Worm (Caenorhabditis elegans) whole organism, early embryonic: Measurements from ENCODE around the gene cpsf-1.
"Not testable (repeated sequence)": the region's sequence is repeated elsewhere in the genome, so short reads cannot be mapped to it uniquely, and the experiment has no call there.

Experiments used
- B0310.2 ChIP-seq: sonication (generic microtip); optimal IDR thresholded peaks from 2 replicates; lab custom pipeline; 2016; ENCODE audit warnings: mild to moderate bottlenecking, missing genetic modification characterization, missing compliant biosample characterization
- F13C5.2 ChIP-seq: sonication (generic microtip); optimal IDR thresholded peaks from 2 replicates; lab custom pipeline; 2017; ENCODE audit warnings: mild to moderate bottlenecking, missing genetic modification characterization, inconsistent platforms, missing compliant biosample characterization
- aly-1 ChIP-seq: sonication (generic microtip); optimal IDR thresholded peaks from 2 replicates; lab custom pipeline; 2016; ENCODE audit warnings: missing genetic modification characterization, missing compliant biosample characterization
- ama-1 ChIP-seq: fragments of 150-350 bp; optimal IDR thresholded peaks from 2 replicates; lab custom pipeline; 2014
- ceh-13 ChIP-seq: fragments of 200-800 bp; sonication (Bioruptor generic); optimal IDR thresholded peaks from 2 replicates; lab custom pipeline; 2018; ENCODE audit warnings: mild to moderate bottlenecking, missing genetic modification characterization, missing compliant biosample characterization
- ceh-36 ChIP-seq: sonication (generic microtip); optimal IDR thresholded peaks from 2 replicates; lab custom pipeline; 2016; ENCODE audit warnings: missing genetic modification characterization, inconsistent platforms, missing compliant biosample characterization
- ets-7 ChIP-seq: sonication (generic microtip); optimal IDR thresholded peaks from 2 replicates; lab custom pipeline; 2016; ENCODE audit warnings: missing genotype, missing genetic modification characterization, missing compliant biosample characterization
- flt-1 ChIP-seq: fragments of 200-800 bp; sonication (Bioruptor generic); IDR thresholded peaks from 2 replicates; pipeline ENCODE4 v1.3.6; 2022; ENCODE audit warnings: missing genetic modification characterization, missing compliant biosample characterization
- hmbx-1 ChIP-seq: sonication (generic microtip); optimal IDR thresholded peaks from 2 replicates; lab custom pipeline; 2016; ENCODE audit warnings: mild to moderate bottlenecking, missing genetic modification characterization, missing compliant biosample characterization
- hmg-4 ChIP-seq: fragments of 200-800 bp; sonication (Bioruptor generic); optimal IDR thresholded peaks from 2 replicates; lab custom pipeline; 2018; ENCODE audit warnings: mild to moderate bottlenecking, missing genetic modification characterization, missing compliant biosample characterization
- hnd-1 ChIP-seq: sonication (generic microtip); optimal IDR thresholded peaks from 2 replicates; lab custom pipeline; 2016; ENCODE audit warnings: missing genetic modification characterization, missing compliant biosample characterization
- pes-1 ChIP-seq: fragments of 200-800 bp; sonication (Bioruptor generic); IDR thresholded peaks from 2 replicates; pipeline ENCODE4 v1.3.6; 2022; ENCODE audit warnings: missing genetic modification reagents, missing genetic modification characterization, missing compliant biosample characterization
- scrt-1 ChIP-seq: fragments of 200-800 bp; sonication (Bioruptor generic); IDR thresholded peaks from 2 replicates; pipeline ENCODE4 v1.3.6; 2022; ENCODE audit warnings: missing genetic modification characterization, missing compliant biosample characterization
- sea-1 ChIP-seq: fragments of 200-800 bp; sonication (Bioruptor generic); conservative IDR thresholded peaks from 2 replicates; pipeline ENCODE4 v1.3.6; 2022; ENCODE audit warnings: missing genetic modification characterization, missing compliant biosample characterization
- tbx-11 ChIP-seq: fragments of 200-800 bp; sonication (Bioruptor generic); IDR thresholded peaks from 2 replicates; pipeline ENCODE4 v1.3.6; 2022; ENCODE audit warnings: missing genetic modification characterization, missing compliant biosample characterization
- tbx-37 ChIP-seq: fragments of 200-800 bp; sonication (Bioruptor generic); conservative IDR thresholded peaks from 2 replicates; pipeline ENCODE4 v1.3.6; 2022; ENCODE audit warnings: missing genetic modification reagents, missing genetic modification characterization, missing compliant biosample characterization
- tra-4 ChIP-seq: sonication (generic microtip); optimal IDR thresholded peaks from 2 replicates; lab custom pipeline; 2017; ENCODE audit warnings: missing genetic modification characterization, missing compliant biosample characterization

Gene cpsf-1

DNA sequence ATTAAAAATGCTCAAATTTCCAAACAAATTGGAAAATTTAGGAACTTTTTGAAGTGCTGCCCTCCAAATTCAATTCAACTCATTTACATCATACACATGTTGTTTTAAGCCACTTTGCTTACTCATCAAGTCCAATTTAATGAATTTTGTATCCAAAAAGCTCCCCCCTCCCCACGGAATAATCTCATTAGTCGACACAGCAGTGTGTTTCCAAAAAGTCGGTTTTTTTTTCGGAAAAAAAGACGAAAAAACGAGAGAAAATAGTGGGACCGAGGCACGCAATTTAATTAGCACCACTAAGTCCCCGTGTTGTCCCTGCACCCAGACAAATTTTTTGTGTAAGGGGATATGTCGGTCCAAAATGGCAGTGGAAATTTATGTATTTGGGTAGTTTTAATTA, 19.5 kb upstream of the cpsf-1 start:
- TF ChIP-seq tbx-37 (GFP tag; lab: Robert Waterston, UW) (no peak), ceh-13 (GFP tag; lab: Kevin White, UChicago) (no peak), sea-1 (no peak), ets-7 (no peak), ama-1 (lab: Kevin White, UChicago) (no peak), hnd-1 (tag; lab: Kevin White, UChicago) (no peak), aly-1 (tag; lab: Kevin White, UChicago) (no peak), F13C5.2 (tag; lab: Kevin White, UChicago) (no peak), scrt-1 (GFP tag; lab: Robert Waterston, UW) (no peak), hmbx-1 (tag; lab: Kevin White, UChicago) (no peak), flt-1 (GFP tag; lab: Robert Waterston, UW) (no peak), pes-1 (GFP tag; lab: Robert Waterston, UW) (no peak), tra-4 (tag; lab: Kevin White, UChicago) (no peak), B0310.2 (tag; lab: Kevin White, UChicago) (no peak), ceh-36 (tag; lab: Kevin White, UChicago) (no peak), hmg-4 (GFP tag; lab: Kevin White, UChicago) (no peak), tbx-11 (no peak)

DNA sequence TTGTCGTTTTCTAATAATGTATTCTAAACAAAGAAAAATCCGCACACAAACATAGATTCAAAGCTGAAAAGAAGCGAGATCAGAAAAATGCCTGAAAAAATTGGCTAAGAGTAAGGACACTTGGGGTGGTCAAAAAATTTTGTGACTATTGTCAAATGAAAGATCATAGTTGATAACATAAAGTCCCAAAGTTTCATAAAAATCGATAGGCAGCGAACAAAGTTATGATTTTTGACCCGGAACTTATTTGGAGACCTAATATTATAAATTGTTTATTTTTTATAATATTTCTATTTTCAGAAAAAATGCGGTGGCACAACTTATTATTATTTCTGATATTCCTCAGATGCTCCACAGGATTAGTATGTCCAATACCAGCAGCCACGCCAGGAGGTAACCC, 18.4 kb upstream of the cpsf-1 start, which contains the start of gene R05C11.4:
Gene R05C11.4 (plus strand): TSS at position 301 of the 400 bp plus-strand sequence.
- TF ChIP-seq flt-1 (GFP tag; lab: Robert Waterston, UW); ama-1 (lab: Kevin White, UChicago); hmbx-1 (tag; lab: Kevin White, UChicago): not testable (repeated sequence)

DNA sequence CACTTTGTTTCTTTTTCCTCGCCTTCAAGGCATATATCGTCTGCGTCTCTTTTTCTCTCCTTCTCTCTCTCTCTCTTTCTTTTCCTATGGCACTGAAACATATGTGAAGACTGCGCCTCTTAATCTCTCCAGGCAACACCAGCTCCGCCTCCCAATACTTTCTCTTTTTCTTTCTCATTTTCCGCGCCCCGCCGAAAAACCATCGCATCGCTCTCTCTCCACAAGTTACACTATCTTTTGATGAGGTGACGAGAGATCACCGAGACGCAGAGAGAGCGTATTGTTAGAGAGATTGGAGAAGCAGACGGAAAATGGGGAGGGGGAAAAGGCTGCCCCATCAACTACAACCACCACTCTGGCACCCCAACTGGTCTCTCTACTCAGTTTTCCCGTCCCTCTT, 16.0 kb upstream of the cpsf-1 start:
- no peak for TF ChIP-seq ceh-13 (GFP tag; lab: Kevin White, UChicago)
- no peak for TF ChIP-seq pes-1 (GFP tag; lab: Robert Waterston, UW)
- TF ChIP-seq tra-4 (tag; lab: Kevin White, UChicago): no peak
- no peak for TF ChIP-seq ets-7
- TF ChIP-seq hnd-1 (tag; lab: Kevin White, UChicago): no peak
- peak; percentile 57 for TF ChIP-seq F13C5.2 (tag; lab: Kevin White, UChicago)
- TF ChIP-seq tbx-37 (GFP tag; lab: Robert Waterston, UW): no peak
- TF ChIP-seq sea-1: no peak
- TF ChIP-seq hmg-4 (GFP tag; lab: Kevin White, UChicago): peak; percentile 51
- no peak for TF ChIP-seq B0310.2 (tag; lab: Kevin White, UChicago)
- TF ChIP-seq aly-1 (tag; lab: Kevin White, UChicago): no peak

DNA sequence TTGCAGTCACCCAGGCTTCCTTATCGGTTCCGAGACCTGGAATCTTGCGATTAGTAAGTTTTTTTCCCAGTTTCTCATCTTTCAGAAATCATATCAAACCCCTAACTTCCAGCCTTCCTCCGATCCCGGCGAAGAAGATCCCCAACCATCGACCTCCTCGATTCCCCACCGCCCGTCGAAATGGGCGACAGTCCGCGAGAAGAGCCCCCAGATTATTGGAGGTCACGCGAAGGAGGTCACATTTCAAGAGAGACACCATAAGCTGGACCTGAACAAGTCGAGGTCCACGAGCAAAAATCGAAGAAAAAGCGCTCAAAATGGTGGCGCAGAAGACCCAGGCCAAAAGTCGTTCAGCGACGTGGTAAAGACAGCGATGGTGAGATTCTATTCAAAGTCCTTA, 4.7 kb upstream of the cpsf-1 start:
- TF ChIP-seq hnd-1 (tag; lab: Kevin White, UChicago) (no peak), ceh-36 (tag; lab: Kevin White, UChicago) (no peak), B0310.2 (tag; lab: Kevin White, UChicago) (no peak), sea-1 (no peak), hmg-4 (GFP tag; lab: Kevin White, UChicago) (no peak), F13C5.2 (tag; lab: Kevin White, UChicago) (no peak), aly-1 (tag; lab: Kevin White, UChicago) (no peak), flt-1 (GFP tag; lab: Robert Waterston, UW) (no peak), ceh-13 (GFP tag; lab: Kevin White, UChicago) (no peak), tbx-11 (no peak), ets-7 (no peak), scrt-1 (GFP tag; lab: Robert Waterston, UW) (no peak), hmbx-1 (tag; lab: Kevin White, UChicago) (no peak), pes-1 (GFP tag; lab: Robert Waterston, UW) (no peak), tbx-37 (GFP tag; lab: Robert Waterston, UW) (no peak)

DNA sequence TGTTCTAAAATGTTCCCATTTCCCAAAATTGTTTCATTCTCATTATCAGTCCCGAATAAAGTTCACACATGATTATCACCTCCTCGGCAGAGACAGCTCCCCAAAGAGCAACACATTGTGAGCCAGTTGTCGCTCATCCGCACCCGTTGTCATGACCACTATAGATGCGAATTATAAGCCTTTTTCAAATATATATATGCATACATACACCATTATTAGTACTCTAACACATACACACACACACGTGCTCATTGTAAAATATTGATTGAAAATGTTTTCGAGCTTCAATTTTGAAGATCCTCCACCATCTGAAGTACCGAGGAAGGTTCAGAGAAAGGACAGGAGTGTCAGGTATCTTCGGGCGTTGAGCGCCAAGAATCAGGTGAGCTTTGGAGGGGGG, 4.2 kb upstream of the cpsf-1 start, which contains the start of the genes Y76B12C.9 and cng-2:
Gene Y76B12C.9 (minus strand): TSS at position 101 of the 400 bp plus-strand sequence.
Gene cng-2 (plus strand): TSS at position 218 of the 400 bp plus-strand sequence.
- TF ChIP-seq ets-7 (no peak), aly-1 (tag; lab: Kevin White, UChicago) (no peak), pes-1 (GFP tag; lab: Robert Waterston, UW) (no peak), sea-1 (no peak), ceh-13 (GFP tag; lab: Kevin White, UChicago) (no peak), B0310.2 (tag; lab: Kevin White, UChicago) (no peak), F13C5.2 (tag; lab: Kevin White, UChicago) (no peak), scrt-1 (GFP tag; lab: Robert Waterston, UW) (no peak), ama-1 (lab: Kevin White, UChicago) (no peak), hmg-4 (GFP tag; lab: Kevin White, UChicago) (no peak), hmbx-1 (tag; lab: Kevin White, UChicago) (no peak), tbx-37 (GFP tag; lab: Robert Waterston, UW) (no peak), hnd-1 (tag; lab: Kevin White, UChicago) (no peak), flt-1 (GFP tag; lab: Robert Waterston, UW) (no peak), ceh-36 (tag; lab: Kevin White, UChicago) (no peak), tbx-11 (no peak)

DNA sequence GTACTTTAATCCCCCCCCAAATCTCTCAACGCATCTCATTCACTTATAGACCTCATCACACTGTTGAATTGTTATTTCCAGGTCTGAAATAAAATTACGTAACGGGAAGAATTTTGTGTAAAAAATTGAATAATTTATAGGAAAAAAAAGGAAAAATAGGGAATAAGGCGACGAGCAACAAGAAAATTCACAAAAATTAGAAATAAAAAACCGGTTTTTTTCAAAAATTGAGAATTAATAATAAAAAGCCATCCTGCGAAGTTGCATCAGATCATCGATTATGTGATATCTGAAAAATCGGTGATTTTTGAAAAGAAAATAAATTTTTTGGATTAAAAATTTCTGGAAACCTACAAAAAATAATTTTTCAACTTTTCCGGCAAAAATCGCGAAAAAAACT, 23.9 kb downstream of the cpsf-1 start:
- TF ChIP-seq ceh-36 (tag; lab: Kevin White, UChicago) (peak; percentile 2), tbx-11 (no peak)

DNA sequence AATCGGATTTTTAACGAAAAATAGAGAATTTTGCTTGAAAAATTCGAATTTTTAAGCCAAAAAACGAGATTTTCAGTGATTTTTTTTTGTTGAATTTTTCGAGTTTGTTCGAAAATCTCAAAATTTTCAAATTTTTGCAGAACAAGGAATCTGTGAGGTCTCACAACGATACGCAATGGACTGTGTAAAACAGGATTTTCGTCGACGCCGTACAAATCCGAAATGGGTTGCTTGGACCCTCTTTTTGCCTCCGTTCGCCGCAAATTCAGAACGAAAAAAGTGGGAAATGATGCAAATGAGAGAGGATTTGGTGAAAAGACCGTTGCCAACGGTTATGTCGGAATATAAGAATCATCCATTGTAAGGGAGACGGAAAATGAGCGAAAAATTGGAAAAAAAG, 30.5 kb downstream of the cpsf-1 start:
- TF ChIP-seq ceh-36 (tag; lab: Kevin White, UChicago): no peak
- no peak for TF ChIP-seq B0310.2 (tag; lab: Kevin White, UChicago)
- no peak for TF ChIP-seq tbx-37 (GFP tag; lab: Robert Waterston, UW)

DNA sequence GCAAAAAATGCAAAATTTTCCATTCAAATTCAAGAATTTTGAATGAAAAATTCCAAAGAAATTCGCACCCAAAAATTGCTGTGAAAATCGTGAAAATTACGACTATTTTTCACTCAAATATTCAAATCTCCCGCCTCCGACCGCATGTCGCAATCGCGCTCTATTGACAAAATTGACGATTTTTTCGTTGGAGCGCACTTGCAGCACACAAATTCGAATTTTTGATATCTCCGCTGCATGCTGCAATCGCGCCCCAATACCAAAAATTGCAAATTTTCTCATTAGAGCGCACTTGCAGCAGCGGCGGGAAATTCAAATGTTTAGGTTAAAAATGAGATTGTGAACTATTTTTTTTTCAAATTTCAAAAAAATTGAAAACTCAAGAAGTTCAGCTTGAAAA, 35.0 kb downstream of the cpsf-1 start:
- TF ChIP-seq scrt-1 (GFP tag; lab: Robert Waterston, UW): no peak
- no peak for TF ChIP-seq flt-1 (GFP tag; lab: Robert Waterston, UW)
- TF ChIP-seq hmg-4 (GFP tag; lab: Kevin White, UChicago): no peak
- TF ChIP-seq ceh-36 (tag; lab: Kevin White, UChicago): no peak
- no peak for TF ChIP-seq B0310.2 (tag; lab: Kevin White, UChicago)
- TF ChIP-seq hnd-1 (tag; lab: Kevin White, UChicago): no peak
- no peak for TF ChIP-seq hmbx-1 (tag; lab: Kevin White, UChicago)
- no peak for TF ChIP-seq ceh-13 (GFP tag; lab: Kevin White, UChicago)
- no peak for TF ChIP-seq pes-1 (GFP tag; lab: Robert Waterston, UW)
- TF ChIP-seq sea-1: no peak
- TF ChIP-seq F13C5.2 (tag; lab: Kevin White, UChicago): no peak
- no peak for TF ChIP-seq tbx-11
- no peak for TF ChIP-seq ets-7
